Worm (Caenorhabditis elegans) whole organism, L1 larva: Measurements from ENCODE around the gene Y48A6B.8.
A peak's percentile ranks its signal among the peaks of the same experiment; 100 is the strongest.

Experiments
- C04F5.9 ChIP-seq: sonication (generic microtip); optimal IDR thresholded peaks from 2 replicates; lab custom pipeline; 2016; ENCODE audit warnings: missing genetic modification characterization, missing compliant biosample characterization
- C16A3.4 ChIP-seq: fragments of 150-350 bp; optimal IDR thresholded peaks from 2 replicates; lab custom pipeline; 2014; ENCODE audit warnings: missing biosample characterization, missing genetic modification characterization
- C34B4.2 ChIP-seq: sonication (generic microtip); optimal IDR thresholded peaks from 2 replicates; lab custom pipeline; 2017; ENCODE audit warnings: mild to moderate bottlenecking, missing genetic modification characterization, missing compliant biosample characterization
- Y116A8C.19 ChIP-seq: sonication (generic microtip); optimal IDR thresholded peaks from 2 replicates; lab custom pipeline; 2016; ENCODE audit warnings: missing compliant biosample characterization, missing genetic modification characterization, borderline replicate concordance
- aha-1 ChIP-seq: fragments of 150-350 bp; optimal IDR thresholded peaks from 2 replicates; lab custom pipeline; 2014; ENCODE audit warnings: missing biosample characterization, missing genetic modification characterization
- blmp-1 ChIP-seq: fragments of 150-350 bp; optimal IDR thresholded peaks from 2 replicates; lab custom pipeline; 2014; ENCODE audit warnings: missing biosample characterization, missing genetic modification characterization
- ceh-8 ChIP-seq: fragments of 200-800 bp; sonication (Bioruptor generic); optimal IDR thresholded peaks from 2 replicates; lab custom pipeline; 2018; ENCODE audit warnings: mild to moderate bottlenecking, missing genetic modification characterization, moderate library complexity, missing compliant biosample characterization
- ceh-82 ChIP-seq, 3 experiments: fragments of 150-350 bp in 1 of 3; sonication (generic microtip) in 2 of 3; optimal IDR thresholded peaks; 2 replicates each; lab custom pipeline; 2014 to 2017; ENCODE audit warnings: missing biosample characterization in 3 of 3, missing genetic modification characterization in 3 of 3
- ces-1 ChIP-seq: fragments of 150-350 bp; optimal IDR thresholded peaks from 2 replicates; lab custom pipeline; 2014; ENCODE audit warnings: missing biosample characterization, missing genetic modification reagents, missing genetic modification characterization
- dpl-1 ChIP-seq, 3 experiments: fragments of 150-350 bp in 2 of 3; sonication (generic microtip) in 1 of 3; optimal IDR thresholded peaks; 2 replicates each; lab custom pipeline; 2014 to 2017; ENCODE audit warnings: missing biosample characterization in 3 of 3, missing genetic modification characterization in 3 of 3, missing genetic modification reagents in 3 of 3
- efl-1 ChIP-seq, 4 experiments: fragments of 150-350 bp; optimal IDR thresholded peaks in 3 of 4; peaks in 1 of 4; 1 replicate in 1 of 4; 2 replicates in 3 of 4; lab custom pipeline; 2014; ENCODE audit warnings: missing biosample characterization in 2 of 4, missing genetic modification characterization in 2 of 4, missing genetic modification reagents in 2 of 4
- efl-3 ChIP-seq: fragments of 200-800 bp; sonication (Bioruptor generic); optimal IDR thresholded peaks from 2 replicates; lab custom pipeline; 2018; ENCODE audit warnings: mild to moderate bottlenecking, missing genetic modification characterization, missing compliant biosample characterization
- egl-13 ChIP-seq: sonication (generic microtip); optimal IDR thresholded peaks from 2 replicates; lab custom pipeline; 2016; ENCODE audit warnings: missing genotype, missing genetic modification reagents, missing genetic modification characterization, missing compliant biosample characterization
- egl-27 ChIP-seq, 2 experiments: fragments of 150-350 bp in 1 of 2; sonication (generic microtip); optimal IDR thresholded peaks; 3 replicates each; lab custom pipeline; 2017 to 2018; ENCODE audit warnings: missing biosample characterization in 2 of 2, missing genetic modification characterization in 2 of 2, missing genetic modification reagents in 2 of 2
- elt-3 ChIP-seq, 6 experiments: fragments of 150-350 bp in 1 of 6; sonication (generic microtip); optimal IDR thresholded peaks; 2 replicates each; lab custom pipeline; 2017 to 2018; ENCODE audit warnings: missing biosample characterization in 6 of 6, missing genetic modification characterization in 6 of 6, inconsistent platforms in 1 of 6
- ets-5 ChIP-seq: fragments of 200-800 bp; sonication (Bioruptor generic); IDR thresholded peaks from 2 replicates; pipeline ENCODE4 v1.3.6; 2022; ENCODE audit warnings: missing genetic modification characterization, missing compliant biosample characterization
- fkh-4 ChIP-seq: sonication (generic microtip); optimal IDR thresholded peaks from 2 replicates; lab custom pipeline; 2016; ENCODE audit warnings: missing compliant biosample characterization, missing genetic modification characterization, borderline replicate concordance
- fkh-8 ChIP-seq: sonication (generic microtip); optimal IDR thresholded peaks from 2 replicates; lab custom pipeline; 2016; ENCODE audit warnings: mild to moderate bottlenecking, missing genetic modification characterization, missing compliant biosample characterization
- fos-1 ChIP-seq: fragments of 150-350 bp; optimal IDR thresholded peaks from 2 replicates; lab custom pipeline; 2014; ENCODE audit warnings: missing biosample characterization, missing genetic modification characterization
- grh-1 ChIP-seq: fragments of 200-800 bp; sonication (Bioruptor generic); IDR thresholded peaks from 2 replicates; pipeline ENCODE4 v1.3.6; 2022; ENCODE audit warnings: missing genetic modification reagents, missing genetic modification characterization, missing compliant biosample characterization
- hlh-17 ChIP-seq: fragments of 200-800 bp; sonication (Bioruptor generic); optimal IDR thresholded peaks from 2 replicates; lab custom pipeline; 2018; ENCODE audit warnings: missing genetic modification characterization, mild to moderate bottlenecking, missing compliant biosample characterization, moderate library complexity, borderline replicate concordance
- hlh-4 ChIP-seq: sonication (generic microtip); optimal IDR thresholded peaks from 2 replicates; lab custom pipeline; 2016; ENCODE audit warnings: mild to moderate bottlenecking, missing genetic modification characterization, missing compliant biosample characterization
- irx-1 ChIP-seq: sonication (generic microtip); optimal IDR thresholded peaks from 2 replicates; lab custom pipeline; 2016; ENCODE audit warnings: missing genetic modification characterization, missing compliant biosample characterization
- isw-1 ChIP-seq: fragments of 200-800 bp; sonication (Bioruptor generic); IDR thresholded peaks from 2 replicates; pipeline ENCODE4 v1.3.6; 2022; ENCODE audit warnings: missing genetic modification characterization, missing compliant biosample characterization
- jun-1 ChIP-seq: fragments of 150-350 bp; optimal IDR thresholded peaks from 2 replicates; lab custom pipeline; 2014; ENCODE audit warnings: missing biosample characterization, missing genetic modification reagents, missing genetic modification characterization
- lin-15B ChIP-seq: fragments of 150-350 bp; sonication (generic microtip); optimal IDR thresholded peaks from 3 replicates; lab custom pipeline; 2014; ENCODE audit warnings: missing biosample characterization, missing genetic modification characterization
- lir-3 ChIP-seq: sonication (generic microtip); optimal IDR thresholded peaks from 2 replicates; lab custom pipeline; 2016; ENCODE audit warnings: mild to moderate bottlenecking, missing genetic modification characterization, moderate library complexity, missing compliant biosample characterization; ENCODE audit not compliant: poor library complexity
- mab-9 ChIP-seq: fragments of 200-800 bp; sonication (Bioruptor generic); IDR thresholded peaks from 2 replicates; pipeline ENCODE4 v1.3.6; 2022; ENCODE audit warnings: missing genetic modification reagents, missing genetic modification characterization, missing compliant biosample characterization
- mdl-1 ChIP-seq, 2 experiments: fragments of 150-350 bp; optimal IDR thresholded peaks; 2 replicates each; lab custom pipeline; 2014 to 2017; ENCODE audit warnings: missing biosample characterization in 2 of 2, missing genetic modification characterization in 2 of 2, inconsistent platforms in 1 of 2
- mep-1 ChIP-seq: fragments of 150-350 bp; optimal IDR thresholded peaks from 2 replicates; lab custom pipeline; 2014; ENCODE audit warnings: missing biosample characterization, missing genetic modification characterization
- nhr-11 ChIP-seq: fragments of 150-350 bp; optimal IDR thresholded peaks from 2 replicates; lab custom pipeline; 2014; ENCODE audit warnings: missing biosample characterization, missing genetic modification characterization
- nhr-28 ChIP-seq: fragments of 150-350 bp; optimal IDR thresholded peaks from 2 replicates; lab custom pipeline; 2014; ENCODE audit warnings: missing biosample characterization, missing genetic modification characterization
- nhr-47 ChIP-seq: sonication (generic microtip); optimal IDR thresholded peaks from 2 replicates; lab custom pipeline; 2016; ENCODE audit warnings: mild to moderate bottlenecking, missing genetic modification characterization, moderate library complexity, missing compliant biosample characterization
- nhr-71 ChIP-seq: sonication (generic microtip); optimal IDR thresholded peaks from 2 replicates; lab custom pipeline; 2016; ENCODE audit warnings: mild to moderate bottlenecking, missing genetic modification characterization, moderate library complexity, missing compliant biosample characterization
- nhr-76 ChIP-seq: sonication (generic microtip); optimal IDR thresholded peaks from 2 replicates; lab custom pipeline; 2017; ENCODE audit warnings: missing biosample characterization, missing genetic modification characterization
- nhr-77 ChIP-seq: fragments of 150-350 bp; optimal IDR thresholded peaks from 2 replicates; lab custom pipeline; 2014; ENCODE audit warnings: missing biosample characterization, missing genetic modification characterization
- nhr-85 ChIP-seq: sonication (generic microtip); peaks from one replicate; lab custom pipeline; 2016; ENCODE audit warnings: missing genetic modification characterization, inconsistent platforms, missing compliant biosample characterization
- snpc-4 ChIP-seq: fragments of 150-350 bp; optimal IDR thresholded peaks from 2 replicates; lab custom pipeline; 2014; ENCODE audit warnings: missing biosample characterization, missing genetic modification characterization
- sox-4 ChIP-seq: sonication (generic microtip); optimal IDR thresholded peaks from 2 replicates; lab custom pipeline; 2016; ENCODE audit warnings: missing genetic modification characterization, missing compliant biosample characterization
- sup-37 ChIP-seq: fragments of 200-800 bp; sonication (Bioruptor generic); optimal IDR thresholded peaks from 2 replicates; lab custom pipeline; 2018; ENCODE audit warnings: mild to moderate bottlenecking, missing genetic modification characterization, missing compliant biosample characterization
- swsn-7 ChIP-seq: sonication (generic microtip); optimal IDR thresholded peaks from 2 replicates; lab custom pipeline; 2016; ENCODE audit warnings: missing genetic modification characterization, missing compliant biosample characterization
- tbx-2 ChIP-seq: sonication (generic microtip); optimal IDR thresholded peaks from 2 replicates; lab custom pipeline; 2016; ENCODE audit warnings: missing genetic modification characterization, missing compliant biosample characterization
- unc-30 ChIP-seq: sonication (generic microtip); optimal IDR thresholded peaks from 2 replicates; lab custom pipeline; 2017; ENCODE audit warnings: missing biosample characterization, missing genetic modification characterization
- unc-86 ChIP-seq: sonication (generic microtip); optimal IDR thresholded peaks from 2 replicates; lab custom pipeline; 2016; ENCODE audit warnings: missing genetic modification characterization, missing compliant biosample characterization
- unc-98 ChIP-seq: fragments of 200-800 bp; sonication (Bioruptor generic); IDR thresholded peaks from 2 replicates; pipeline ENCODE4 v1.3.6; 2022; ENCODE audit warnings: missing genetic modification characterization, missing compliant biosample characterization
- vab-15 ChIP-seq: sonication (generic microtip); optimal IDR thresholded peaks from 2 replicates; lab custom pipeline; 2017; ENCODE audit warnings: missing genotype, mild to moderate bottlenecking, missing genetic modification characterization, missing compliant biosample characterization
- xbp-1 ChIP-seq: sonication (generic microtip); optimal IDR thresholded peaks from 2 replicates; lab custom pipeline; 2016; ENCODE audit warnings: missing genetic modification characterization, missing compliant biosample characterization
- zip-4 ChIP-seq: fragments of 200-800 bp; sonication (Bioruptor generic); optimal IDR thresholded peaks from 2 replicates; lab custom pipeline; 2018; ENCODE audit warnings: mild to moderate bottlenecking, missing genetic modification characterization, moderate library complexity, missing compliant biosample characterization

Y48A6B.8 gene

DNA sequence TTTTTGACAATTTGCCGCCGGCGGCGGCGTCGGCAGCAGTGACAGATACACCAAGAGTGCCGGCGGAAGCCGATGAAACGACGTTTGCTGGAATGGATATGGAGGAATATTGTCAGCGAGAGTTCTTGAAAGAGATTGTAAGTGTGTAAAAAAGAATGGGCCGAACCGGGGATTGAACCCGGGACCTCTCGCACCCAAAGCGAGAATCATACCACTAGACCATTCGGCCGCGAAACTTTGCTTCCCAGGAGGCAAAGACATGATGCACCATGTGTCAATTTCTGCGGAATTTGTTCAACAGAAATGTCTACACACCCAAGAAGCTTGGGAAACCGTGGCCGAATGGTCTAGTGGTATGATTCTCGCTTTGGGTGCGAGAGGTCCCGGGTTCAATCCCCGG, 37.5 kb upstream of the Y48A6B.8 start (continued):
- peak; percentile 59 for TF ChIP-seq ceh-8 (GFP tag; lab: Kevin White, UChicago)
- peak; percentile 61 for TF ChIP-seq grh-1 (GFP tag; lab: Robert Waterston, UW)
- TF ChIP-seq sup-37 (GFP tag; lab: Kevin White, UChicago), result peak; percentile 84
- peak; percentile 93 for TF ChIP-seq nhr-47 (tag; lab: Kevin White, UChicago)
- TF ChIP-seq jun-1, result peak; percentile 89
- TF ChIP-seq zip-4 (GFP tag; lab: Kevin White, UChicago), result peak; percentile 68
- peak; percentile 71 for TF ChIP-seq unc-86 (tag; lab: Kevin White, UChicago)
- peak; percentile 77 for TF ChIP-seq mep-1
- TF ChIP-seq nhr-77, result peak; percentile 25
- TF ChIP-seq hlh-17 (GFP tag; lab: Kevin White, UChicago), result no peak
- TF ChIP-seq mab-9 (GFP tag; lab: Robert Waterston, UW), result peak; percentile 85
- TF ChIP-seq efl-1 (optimal IDR thresholded peaks at IDR 0.05; lab: Kevin White, UChicago), result peak; percentile 63 to 82
- TF ChIP-seq efl-1 (GFP tag; optimal IDR thresholded peaks at IDR 0.05 in 1 of 2; lab: Kevin White, UChicago), result peak; percentile 75 to 98
- peak; percentile 58 to 78 (median 77) for TF ChIP-seq dpl-1 (GFP tag; optimal IDR thresholded peaks at IDR 0.05; lab: Kevin White, UChicago)
- no peak for TF ChIP-seq hlh-4
- no peak for TF ChIP-seq lir-3
- TF ChIP-seq fkh-8, result peak; percentile 61
- TF ChIP-seq irx-1, result peak; percentile 87
- peak; percentile 90 for TF ChIP-seq nhr-85 (tag; lab: Kevin White, UChicago)
- peak; percentile 66 for TF ChIP-seq isw-1 (GFP tag; lab: Robert Waterston, UW)
- TF ChIP-seq tbx-2 (tag; lab: Kevin White, UChicago), result peak; percentile 88
- no peak for TF ChIP-seq ces-1 (GFP tag; lab: Kevin White, UChicago)
- no peak for TF ChIP-seq efl-3 (GFP tag; lab: Kevin White, UChicago)
- peak; percentile 69 for TF ChIP-seq unc-98
- TF ChIP-seq sox-4, result peak; percentile 50
- peak; percentile 90 for TF ChIP-seq nhr-71 (tag; lab: Kevin White, UChicago)
- peak; percentile 53 for TF ChIP-seq fkh-4 (tag; lab: Kevin White, UChicago)
- TF ChIP-seq egl-13 (tag; lab: Kevin White, UChicago), result peak; percentile 74

DNA sequence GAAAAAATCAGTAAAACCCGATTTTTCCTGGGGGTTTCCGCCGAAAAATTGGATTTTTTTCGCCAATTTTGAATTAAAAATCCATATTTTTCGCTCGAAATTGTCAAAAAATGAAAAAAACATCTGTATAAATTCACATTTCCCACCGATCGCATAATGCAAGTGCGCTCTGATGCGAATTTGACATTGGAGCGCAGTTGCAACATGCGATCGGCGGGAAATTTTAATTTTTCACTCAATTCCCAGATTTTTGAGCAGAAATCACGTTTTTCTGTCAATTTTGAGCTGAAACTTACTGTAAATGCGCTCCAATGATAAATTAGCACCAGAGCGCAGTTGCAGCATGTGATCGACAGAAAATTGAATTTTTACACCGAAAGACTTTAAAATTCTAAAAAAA, 35.3 kb upstream of the Y48A6B.8 start:
- TF ChIP-seq ceh-8 (GFP tag; lab: Kevin White, UChicago) (no peak), C16A3.4 (tag; lab: Kevin White, UChicago) (no peak), mab-9 (GFP tag; lab: Robert Waterston, UW) (no peak), nhr-47 (tag; lab: Kevin White, UChicago) (no peak), aha-1 (tag; lab: Kevin White, UChicago) (no peak), nhr-76 (no peak), egl-27 (tag; optimal IDR thresholded peaks at IDR 0.05; lab: Kevin White, UChicago) (no peak), vab-15 (tag; lab: Kevin White, UChicago) (no peak), blmp-1 (tag; lab: Kevin White, UChicago) (no peak), nhr-11 (tag; lab: Kevin White, UChicago) (no peak), nhr-71 (tag; lab: Kevin White, UChicago) (no peak), xbp-1 (tag; lab: Kevin White, UChicago) (no peak), ets-5 (GFP tag; lab: Robert Waterston, UW) (no peak), unc-30 (no peak), sox-4 (no peak), elt-3 (tag; optimal IDR thresholded peaks at IDR 0.05; lab: Kevin White, UChicago) (no peak), efl-3 (GFP tag; lab: Kevin White, UChicago) (no peak), fos-1 (tag; lab: Kevin White, UChicago) (no peak), unc-98 (no peak)
- TF ChIP-seq, all 84 proteins: peak for 0

DNA sequence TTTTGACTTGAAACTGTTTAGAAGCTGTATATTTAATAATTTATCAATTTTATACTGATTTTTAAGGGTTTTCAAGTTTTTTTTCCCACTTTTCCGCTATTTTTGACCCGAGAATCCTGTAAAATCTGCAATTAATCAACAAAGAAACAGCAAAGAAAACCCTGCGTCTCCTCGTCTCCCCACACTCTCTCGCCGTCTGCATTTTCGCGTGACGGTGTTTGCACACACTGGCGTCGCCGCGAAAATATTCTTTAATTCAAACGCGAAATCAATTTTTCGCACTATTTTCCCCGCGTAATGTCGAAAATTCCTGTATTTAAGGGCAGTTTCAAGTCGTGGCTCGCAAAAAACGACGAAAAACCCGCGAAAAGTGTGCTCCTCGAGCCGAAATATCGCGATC, 34.0 kb upstream of the Y48A6B.8 start, which contains the start of gene rsa-2:
TSS of gene rsa-2 (plus strand) at position 221 of the 400 bp plus-strand sequence.
- peak; percentile 41 for TF ChIP-seq irx-1
- peak; percentile 50 to 70 (median 67) for TF ChIP-seq ceh-82 (tag; optimal IDR thresholded peaks at IDR 0.05; lab: Kevin White, UChicago)
- no peak for TF ChIP-seq Y116A8C.19
- TF ChIP-seq C34B4.2 (tag; lab: Kevin White, UChicago), result no peak
- TF ChIP-seq mdl-1 (tag; optimal IDR thresholded peaks at IDR 0.05; lab: Kevin White, UChicago), result peak in 1 of 2 experiments; percentile 30
- TF ChIP-seq mab-9 (GFP tag; lab: Robert Waterston, UW), result peak; percentile 60; the same call in 1 of the 2 replicates
- no peak for TF ChIP-seq egl-27 (tag; optimal IDR thresholded peaks at IDR 0.05; lab: Kevin White, UChicago)
- peak; percentile 61 for TF ChIP-seq snpc-4 (tag; lab: Kevin White, UChicago)
- TF ChIP-seq sup-37 (GFP tag; lab: Kevin White, UChicago), result peak; percentile 27
- TF ChIP-seq nhr-76, result no peak
- TF ChIP-seq swsn-7 (tag; lab: Kevin White, UChicago), result peak; percentile 71
- TF ChIP-seq unc-86 (tag; lab: Kevin White, UChicago), result peak; percentile 65
- peak; percentile 75 for TF ChIP-seq nhr-71 (tag; lab: Kevin White, UChicago)
- TF ChIP-seq lin-15B (tag; lab: Kevin White, UChicago), result peak; percentile 24
- TF ChIP-seq blmp-1 (tag; lab: Kevin White, UChicago), result no peak
- peak; percentile 37 for TF ChIP-seq C04F5.9 (tag; lab: Kevin White, UChicago)
- peak; percentile 93 to 95 (median 95) for TF ChIP-seq dpl-1 (GFP tag; optimal IDR thresholded peaks at IDR 0.05; lab: Kevin White, UChicago)
- no peak for TF ChIP-seq nhr-28
- no peak for TF ChIP-seq C16A3.4 (tag; lab: Kevin White, UChicago)
